Worm (Caenorhabditis elegans) whole organism, late embryonic: ENCODE results near the gene srh-135.
"Not testable (repeated sequence)": the region's sequence is repeated elsewhere in the genome, so short reads cannot be mapped to it uniquely, and the experiment has no call there.

Experiments
- C08G9.2 ChIP-seq: sonication (generic microtip); optimal IDR thresholded peaks from 2 replicates; lab custom pipeline; 2016; ENCODE audit warnings: mild to moderate bottlenecking, missing genetic modification characterization, moderate library complexity, missing compliant biosample characterization
- C38D4.7 ChIP-seq: fragments of 200-800 bp; sonication (Bioruptor generic); optimal IDR thresholded peaks from 2 replicates; lab custom pipeline; 2018; ENCODE audit warnings: mild to moderate bottlenecking, missing genetic modification characterization, moderate library complexity, missing compliant biosample characterization
- K09A11.1 ChIP-seq: sonication (generic microtip); optimal IDR thresholded peaks from 2 replicates; lab custom pipeline; 2017; ENCODE audit warnings: antibody characterized with exemption, mild to moderate bottlenecking, missing genetic modification characterization, missing compliant biosample characterization; ENCODE audit not compliant: insufficient read depth
- Y22D7AL.16 ChIP-seq: sonication (generic microtip); optimal IDR thresholded peaks from 2 replicates; lab custom pipeline; 2016; ENCODE audit warnings: missing genetic modification characterization, missing compliant biosample characterization
- ama-1 ChIP-seq: fragments of 150-350 bp; optimal IDR thresholded peaks from 2 replicates; lab custom pipeline; 2014
- ceh-14 ChIP-seq: sonication (generic microtip); optimal IDR thresholded peaks from 2 replicates; lab custom pipeline; 2016; ENCODE audit warnings: missing genotype, missing genetic modification characterization, missing compliant biosample characterization
- ceh-18 ChIP-seq: sonication (generic microtip); optimal IDR thresholded peaks from 2 replicates; lab custom pipeline; 2016; ENCODE audit warnings: missing genetic modification characterization, missing compliant biosample characterization
- ceh-19 ChIP-seq: fragments of 200-800 bp; sonication (Bioruptor generic); optimal IDR thresholded peaks from 2 replicates; lab custom pipeline; 2018; ENCODE audit warnings: mild to moderate bottlenecking, missing genetic modification characterization, missing compliant biosample characterization
- ceh-2 ChIP-seq: sonication (generic microtip); optimal IDR thresholded peaks from 2 replicates; lab custom pipeline; 2016; ENCODE audit warnings: missing genotype, missing genetic modification characterization, missing compliant biosample characterization
- ceh-24 ChIP-seq: sonication (generic microtip); optimal IDR thresholded peaks from 2 replicates; lab custom pipeline; 2016; ENCODE audit warnings: mild to moderate bottlenecking, missing genetic modification characterization, missing compliant biosample characterization
- ceh-31 ChIP-seq: sonication (generic microtip); optimal IDR thresholded peaks from 2 replicates; lab custom pipeline; 2016; ENCODE audit warnings: missing genetic modification characterization, missing compliant biosample characterization
- ceh-45 ChIP-seq: fragments of 200-800 bp; sonication (Bioruptor generic); IDR thresholded peaks from 2 replicates; pipeline ENCODE4 v1.3.6; 2022; ENCODE audit warnings: missing genetic modification reagents, missing genetic modification characterization, missing compliant biosample characterization
- ceh-48 ChIP-seq: sonication (generic microtip); optimal IDR thresholded peaks from 2 replicates; lab custom pipeline; 2016; ENCODE audit warnings: missing genetic modification characterization, inconsistent platforms, missing compliant biosample characterization
- ceh-6 ChIP-seq: fragments of 200-800 bp; sonication (Bioruptor generic); optimal IDR thresholded peaks from 2 replicates; lab custom pipeline; 2018; ENCODE audit warnings: mild to moderate bottlenecking, missing genetic modification characterization, missing compliant biosample characterization
- ceh-9 ChIP-seq: sonication (generic microtip); optimal IDR thresholded peaks from 2 replicates; lab custom pipeline; 2016; ENCODE audit warnings: mild to moderate bottlenecking, missing genetic modification characterization, inconsistent platforms, missing compliant biosample characterization
- elt-2 ChIP-seq: sonication (generic microtip); optimal IDR thresholded peaks from 2 replicates; lab custom pipeline; 2016; ENCODE audit warnings: missing genetic modification reagents, missing genetic modification characterization, missing compliant biosample characterization
- ets-4 ChIP-seq: sonication (generic microtip); optimal IDR thresholded peaks from 2 replicates; lab custom pipeline; 2016; ENCODE audit warnings: missing genetic modification characterization, missing compliant biosample characterization
- eyg-1 ChIP-seq: sonication (generic microtip); optimal IDR thresholded peaks from 2 replicates; lab custom pipeline; 2016; ENCODE audit warnings: missing genotype, missing genetic modification characterization, missing compliant biosample characterization
- fax-1 ChIP-seq: sonication (generic microtip); optimal IDR thresholded peaks from 2 replicates; lab custom pipeline; 2016; ENCODE audit warnings: missing genotype, missing genetic modification characterization, missing compliant biosample characterization
- gmeb-2 ChIP-seq: sonication (generic microtip); optimal IDR thresholded peaks from 2 replicates; lab custom pipeline; 2016; ENCODE audit warnings: missing genetic modification characterization, inconsistent platforms, missing compliant biosample characterization
- hlh-13 ChIP-seq: fragments of 200-800 bp; sonication (Bioruptor generic); optimal IDR thresholded peaks from 2 replicates; lab custom pipeline; 2018; ENCODE audit warnings: mild to moderate bottlenecking, missing genetic modification characterization, missing compliant biosample characterization
- hlh-6 ChIP-seq: sonication (generic microtip); optimal IDR thresholded peaks from 2 replicates; lab custom pipeline; 2016; ENCODE audit warnings: missing genotype, missing genetic modification characterization, missing compliant biosample characterization
- hlh-8 ChIP-seq: sonication (generic microtip); optimal IDR thresholded peaks from 2 replicates; lab custom pipeline; 2016; ENCODE audit warnings: missing genotype, missing genetic modification characterization, missing compliant biosample characterization
- lin-11 ChIP-seq: fragments of 200-800 bp; sonication (Bioruptor generic); optimal IDR thresholded peaks from 2 replicates; lab custom pipeline; 2018; ENCODE audit warnings: mild to moderate bottlenecking, missing genetic modification characterization, missing compliant biosample characterization
- madf-2 ChIP-seq: sonication (generic microtip); optimal IDR thresholded peaks from 2 replicates; lab custom pipeline; 2017; ENCODE audit warnings: missing genetic modification characterization, missing compliant biosample characterization
- mec-3 ChIP-seq: sonication (generic microtip); optimal IDR thresholded peaks from 2 replicates; lab custom pipeline; 2016; ENCODE audit warnings: borderline replicate concordance, missing genetic modification characterization, missing compliant biosample characterization
- nfya-1 ChIP-seq: sonication (generic microtip); optimal IDR thresholded peaks from 2 replicates; lab custom pipeline; 2017; ENCODE audit warnings: missing genetic modification characterization, mild to moderate bottlenecking, missing compliant biosample characterization, antibody characterized with exemption, moderate library complexity
- nhr-232 ChIP-seq: sonication (generic microtip); optimal IDR thresholded peaks from 2 replicates; lab custom pipeline; 2016; ENCODE audit warnings: missing genetic modification characterization, missing compliant biosample characterization
- npax-4 ChIP-seq: sonication (generic microtip); optimal IDR thresholded peaks from 2 replicates; lab custom pipeline; 2016; ENCODE audit warnings: missing genetic modification characterization, missing compliant biosample characterization
- odd-2 ChIP-seq: sonication (generic microtip); optimal IDR thresholded peaks from 2 replicates; lab custom pipeline; 2017; ENCODE audit warnings: antibody characterized with exemption, mild to moderate bottlenecking, missing genetic modification characterization, missing compliant biosample characterization
- pha-2 ChIP-seq: sonication (generic microtip); optimal IDR thresholded peaks from 2 replicates; lab custom pipeline; 2017; ENCODE audit warnings: mild to moderate bottlenecking, missing genetic modification characterization, missing compliant biosample characterization
- pros-1 ChIP-seq: fragments of 150-350 bp; optimal IDR thresholded peaks from 2 replicates; lab custom pipeline; 2014; ENCODE audit warnings: missing biosample characterization, missing genetic modification reagents, missing genetic modification characterization
- ref-2 ChIP-seq: sonication (generic microtip); optimal IDR thresholded peaks from 2 replicates; lab custom pipeline; 2016; ENCODE audit warnings: missing genetic modification characterization, missing compliant biosample characterization
- rnt-1 ChIP-seq: sonication (generic microtip); optimal IDR thresholded peaks from 2 replicates; lab custom pipeline; 2016; ENCODE audit warnings: missing genetic modification characterization, missing compliant biosample characterization
- sox-2 ChIP-seq: fragments of 200-800 bp; sonication (Bioruptor generic); IDR thresholded peaks from 2 replicates; pipeline ENCODE4 v1.3.6; 2022; ENCODE audit warnings: missing genetic modification reagents, missing genetic modification characterization, missing compliant biosample characterization
- sox-4 ChIP-seq: sonication (generic microtip); optimal IDR thresholded peaks from 2 replicates; lab custom pipeline; 2017; ENCODE audit warnings: mild to moderate bottlenecking, missing genetic modification characterization, inconsistent platforms, missing compliant biosample characterization
- syd-9 ChIP-seq: sonication (generic microtip); optimal IDR thresholded peaks from 2 replicates; lab custom pipeline; 2016; ENCODE audit warnings: mild to moderate bottlenecking, missing genetic modification characterization, moderate library complexity, missing compliant biosample characterization
- tbx-2 ChIP-seq: sonication (generic microtip); optimal IDR thresholded peaks from 2 replicates; lab custom pipeline; 2016; ENCODE audit warnings: missing genetic modification characterization, missing compliant biosample characterization
- tbx-7 ChIP-seq: sonication (generic microtip); optimal IDR thresholded peaks from 2 replicates; lab custom pipeline; 2016; ENCODE audit warnings: missing genotype, missing genetic modification characterization, missing compliant biosample characterization
- ttx-3 ChIP-seq: sonication (generic microtip); optimal IDR thresholded peaks from 2 replicates; lab custom pipeline; 2016; ENCODE audit warnings: missing genetic modification reagents, missing genetic modification characterization, missing compliant biosample characterization
- unc-3 ChIP-seq, 2 experiments: fragments of 200-800 bp in 1 of 2; sonication (Bioruptor generic) in 1 of 2; sonication (generic microtip) in 1 of 2; conservative IDR thresholded peaks in 1 of 2; optimal IDR thresholded peaks in 1 of 2; 2 replicates each; pipeline versions ENCODE4 v1.3.6 to Lab custom; 2016 to 2022; ENCODE audit warnings: missing compliant biosample characterization in 2 of 2, missing genetic modification characterization in 2 of 2, missing genetic modification reagents in 1 of 2
- unc-55 ChIP-seq: sonication (generic microtip); optimal IDR thresholded peaks from 2 replicates; lab custom pipeline; 2017; ENCODE audit warnings: missing biosample characterization, missing genetic modification reagents, missing genetic modification characterization
- unc-86 ChIP-seq: sonication (generic microtip); optimal IDR thresholded peaks from 2 replicates; lab custom pipeline; 2016; ENCODE audit warnings: missing genetic modification characterization, missing compliant biosample characterization
- ztf-16 ChIP-seq: sonication (generic microtip); optimal IDR thresholded peaks from 2 replicates; lab custom pipeline; 2017; ENCODE audit warnings: missing genetic modification characterization, missing compliant biosample characterization

Gene srh-135

ce11 chrII:10248355-10249041 is 21.6 kb upstream of the srh-135 start, which contains the start of gene atad-3 (continued):
- TF ChIP-seq unc-55 (no peak), ama-1 (no peak), ceh-2 (tag; lab: Kevin White, UChicago) (peak; percentile 95), hlh-8 (tag; lab: Kevin White, UChicago) (peak; percentile 93), C08G9.2 (tag; lab: Kevin White, UChicago) (peak; percentile 98), madf-2 (tag; lab: Kevin White, UChicago) (peak; percentile 86), gmeb-2 (tag; lab: Kevin White, UChicago) (peak; percentile 68), nhr-232 (tag; lab: Kevin White, UChicago) (peak; percentile 19), rnt-1 (peak; percentile 97), ztf-16 (tag; lab: Kevin White, UChicago) (peak; percentile 80), ttx-3 (peak; percentile 62), sox-2 (GFP tag; lab: Robert Waterston, UW) (peak; percentile 76), ceh-9 (tag; lab: Kevin White, UChicago) (no peak), pha-2 (tag; lab: Kevin White, UChicago) (peak; percentile 55), ref-2 (tag; lab: Kevin White, UChicago) (peak; percentile 98), syd-9 (tag; lab: Kevin White, UChicago) (peak; percentile 84), npax-4 (tag; lab: Kevin White, UChicago) (peak; percentile 17), C38D4.7 (GFP tag; lab: Kevin White, UChicago) (peak; percentile 55), pros-1 (tag; lab: Kevin White, UChicago) (no peak), hlh-13 (GFP tag; lab: Kevin White, UChicago) (peak; percentile 60), ceh-6 (GFP tag; lab: Kevin White, UChicago) (peak; percentile 70), ceh-48 (tag; lab: Kevin White, UChicago) (peak; percentile 65), fax-1 (peak; percentile 94), unc-86 (tag; lab: Kevin White, UChicago) (peak; percentile 89), hlh-6 (tag; lab: Kevin White, UChicago) (peak; percentile 76), ceh-24 (tag; lab: Kevin White, UChicago) (no peak), unc-3 (GFP tag; conservative IDR thresholded peaks at IDR 0.05; lab: Robert Waterston, UW) (peak; percentile 95), unc-3 (tag; optimal IDR thresholded peaks at IDR 0.05; lab: Kevin White, UChicago) (peak; percentile 77), eyg-1 (tag; lab: Kevin White, UChicago) (peak; percentile 39), ceh-18 (peak; percentile 91), ceh-14 (tag; lab: Kevin White, UChicago) (peak; percentile 97), odd-2 (tag; lab: Kevin White, UChicago) (no peak)

DNA sequence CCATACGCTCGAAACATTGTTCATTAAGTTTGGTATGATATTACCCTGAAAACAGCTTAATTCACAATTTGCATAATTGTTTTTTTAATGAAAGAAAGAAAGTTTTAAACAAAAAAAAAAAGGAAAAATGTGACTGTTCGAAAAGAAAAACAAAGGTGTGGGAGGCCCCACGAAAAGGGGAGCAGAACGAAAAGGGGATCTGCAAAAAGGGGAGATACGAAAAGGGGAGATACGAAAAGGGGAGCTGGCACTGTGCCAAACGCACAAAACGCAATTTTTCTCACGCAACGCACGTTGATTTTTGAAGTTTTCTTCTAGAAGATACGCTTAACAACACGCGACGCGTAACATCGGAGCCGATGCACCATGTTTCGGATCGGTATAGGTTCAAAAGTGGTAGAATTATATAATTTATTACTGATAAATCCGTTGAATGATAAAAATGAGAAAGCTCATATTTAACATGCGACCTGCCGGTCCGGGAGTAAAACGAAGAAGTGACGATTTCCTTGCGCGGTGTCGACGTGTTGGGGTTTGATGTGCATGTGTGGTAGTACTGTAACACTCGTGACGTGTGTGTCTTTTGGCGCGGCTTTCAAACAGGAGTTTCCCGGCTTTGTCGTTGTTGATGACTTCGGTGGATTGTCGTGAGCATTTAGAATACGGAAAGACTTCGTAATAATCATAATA is 20.8 kb upstream of the srh-135 start, which contains the start of gene nrde-2:
TSS of gene nrde-2 (minus strand) at position 45 of the 690 bp plus-strand sequence.
- TF ChIP-seq ceh-45 (GFP tag; lab: Robert Waterston, UW): 0 out of 2 replicates have a peak, but pooled peaks have one; percentile 44
- peak; percentile 45; the same call in 1 of the 2 replicates for TF ChIP-seq unc-3 (GFP tag; conservative IDR thresholded peaks at IDR 0.05; lab: Robert Waterston, UW)
- TF ChIP-seq unc-3 (tag; optimal IDR thresholded peaks at IDR 0.05; lab: Kevin White, UChicago): not testable (repeated sequence)
- peak; percentile 22 for TF ChIP-seq tbx-7
- TF ChIP-seq C08G9.2 (tag; lab: Kevin White, UChicago): peak; percentile 5
- TF ChIP-seq ets-4: peak; percentile 5
- peak; percentile 43 for TF ChIP-seq tbx-2 (tag; lab: Kevin White, UChicago)
- TF ChIP-seq ceh-31 (tag; lab: Kevin White, UChicago): peak; percentile 70
- peak; percentile 5 for TF ChIP-seq rnt-1
- TF ChIP-seq, all 69 proteins: peak for 8; not testable (repeated sequence) for 61

- TF ChIP-seq madf-2 (tag; lab: Kevin White, UChicago) (no peak), nfya-1 (tag; lab: Kevin White, UChicago) (no peak), unc-86 (tag; lab: Kevin White, UChicago) (no peak), K09A11.1 (tag; lab: Kevin White, UChicago) (no peak), Y22D7AL.16 (tag; lab: Kevin White, UChicago) (no peak), elt-2 (no peak), lin-11 (no peak), tbx-2 (tag; lab: Kevin White, UChicago) (no peak), gmeb-2 (tag; lab: Kevin White, UChicago) (no peak), sox-4 (tag; lab: Kevin White, UChicago) (no peak), ceh-2 (tag; lab: Kevin White, UChicago) (no peak), hlh-8 (tag; lab: Kevin White, UChicago) (no peak), ama-1 (no peak), hlh-6 (tag; lab: Kevin White, UChicago) (no peak), C38D4.7 (GFP tag; lab: Kevin White, UChicago) (no peak), ceh-19 (GFP tag; lab: Kevin White, UChicago) (no peak), mec-3 (tag; lab: Kevin White, UChicago) (no peak)
These were observed 20.2 kb upstream of the srh-135 start for ce11 chrII:10247154-10247553.
